Worm (Caenorhabditis elegans): ENCODE data around the gene zmp-1.
A peak's percentile ranks its signal among the peaks of the same experiment; 100 is the strongest.

Gene zmp-1

ce11 chrIII:5953041-5953912 lies 20.5 kb upstream of the zmp-1 start:
- TF ChIP-seq rec-8 (tag; optimal IDR thresholded peaks at IDR 0.05): peak; percentile 7 to 29
- TF ChIP-seq K12H6.12 (tag; optimal IDR thresholded peaks at IDR 0.05): no peak
- TF ChIP-seq ztf-22 (GFP tag; optimal IDR thresholded peaks at IDR 0.05): no peak
- TF ChIP-seq ceh-100 (GFP tag; IDR thresholded peaks at IDR 0.05): no peak
- no peak for TF ChIP-seq Y67H2A.10 (GFP tag; conservative IDR thresholded peaks at IDR 0.05)
- TF ChIP-seq atf-7 (tag; optimal IDR thresholded peaks at IDR 0.05): no peak
- no peak for TF ChIP-seq die-1 (tag; optimal IDR thresholded peaks at IDR 0.05)
- TF ChIP-seq lin-54 (GFP tag; optimal IDR thresholded peaks at IDR 0.05): peak; percentile 33
- no peak for TF ChIP-seq ceh-40 (GFP tag; IDR thresholded peaks at IDR 0.05)
- TF ChIP-seq hsf-1 (GFP tag; IDR thresholded peaks at IDR 0.05): no peak
- TF ChIP-seq lsl-1 (GFP tag; optimal IDR thresholded peaks at IDR 0.05): no peak
- 0 out of 2 replicates have a peak, but pooled peaks have one; percentile 54 for TF ChIP-seq nfyb-1 (GFP tag; IDR thresholded peaks at IDR 0.05)
- TF ChIP-seq rpc-1 (optimal IDR thresholded peaks at IDR 0.05): no peak
- no peak for TF ChIP-seq rpc-1 (tag; optimal IDR thresholded peaks at IDR 0.05)
- peak; percentile 63 for TF ChIP-seq Y53G8AR.9 (GFP tag; conservative IDR thresholded peaks at IDR 0.05)
- TF ChIP-seq let-607 (tag; optimal IDR thresholded peaks at IDR 0.05): no peak
- no peak for TF ChIP-seq fkh-3 (tag; optimal IDR thresholded peaks at IDR 0.05)
- no peak for TF ChIP-seq egl-44 (GFP tag; IDR thresholded peaks at IDR 0.05)
- TF ChIP-seq dpl-1 (GFP tag; optimal IDR thresholded peaks at IDR 0.05): no peak
- no peak for TF ChIP-seq F39B2.1 (GFP tag; IDR thresholded peaks at IDR 0.05)
- no peak for TF ChIP-seq lir-1 (GFP tag; conservative IDR thresholded peaks at IDR 0.05)
- TF ChIP-seq chd-7 (tag; optimal IDR thresholded peaks at IDR 0.05): no peak
- TF ChIP-seq ceh-91 (GFP tag; IDR thresholded peaks at IDR 0.05): no peak
- no peak for TF ChIP-seq nhr-80 (tag; optimal IDR thresholded peaks at IDR 0.05)
- TF ChIP-seq snpc-3.4 (tag; optimal IDR thresholded peaks at IDR 0.05): no peak
- no peak for TF ChIP-seq mel-28 (tag; optimal IDR thresholded peaks at IDR 0.05; ENCODE audit: borderline replicate concordance)
- no peak for TF ChIP-seq T26A5.8 (tag; optimal IDR thresholded peaks at IDR 0.05)
- peak; percentile 2 for TF ChIP-seq madf-10 (tag; optimal IDR thresholded peaks at IDR 0.05)
- TF ChIP-seq B0019.2 (GFP tag; conservative IDR thresholded peaks at IDR 0.05): no peak
- no peak for TF ChIP-seq cebp-2 (GFP tag; IDR thresholded peaks at IDR 0.05)
- peak; percentile 2 for TF ChIP-seq ama-1 (optimal IDR thresholded peaks at IDR 0.05)
- TF ChIP-seq ama-1 (GFP tag; optimal IDR thresholded peaks at IDR 0.05): peak in 1 of 2 experiments; percentile 70
- TF ChIP-seq lag-1 (GFP tag; IDR thresholded peaks at IDR 0.05): no peak
- no peak for TF ChIP-seq lsy-27 (tag; optimal IDR thresholded peaks at IDR 0.05; ENCODE audit: borderline replicate concordance, insufficient read depth)
- TF ChIP-seq attf-6 (GFP tag; IDR thresholded peaks at IDR 0.05): no peak
- no peak for TF ChIP-seq F37B4.10 (GFP tag; IDR thresholded peaks at IDR 0.05)
- TF ChIP-seq attf-3 (GFP tag; conservative IDR thresholded peaks at IDR 0.05): no peak
- no peak for TF ChIP-seq F57A8.1 (GFP tag; optimal IDR thresholded peaks at IDR 0.05)
- TF ChIP-seq nfya-1 (tag; optimal IDR thresholded peaks at IDR 0.05; ENCODE audit: borderline replicate concordance, insufficient read depth): no peak
- peak; percentile 21 for TF ChIP-seq F10E7.11 (tag; optimal IDR thresholded peaks at IDR 0.05)
- TF ChIP-seq tbp1 (GFP tag; optimal IDR thresholded peaks at IDR 0.05): no peak
- peak; percentile 11 for TF ChIP-seq somi-1 (GFP tag; optimal IDR thresholded peaks at IDR 0.05)
- TF ChIP-seq ekl-4 (GFP tag; IDR thresholded peaks at IDR 0.05): peak; percentile 7; the same call in 1 of the 2 replicates
- TF ChIP-seq ztf-3 (GFP tag; optimal IDR thresholded peaks at IDR 0.05): no peak
- TF ChIP-seq F55B11.4 (tag; optimal IDR thresholded peaks at IDR 0.05; ENCODE audit: borderline replicate concordance, insufficient read depth): no peak
- TF ChIP-seq repo-1 (tag; optimal IDR thresholded peaks at IDR 0.05): peak; percentile 49
- TF ChIP-seq unc-62 (GFP tag; optimal IDR thresholded peaks at IDR 0.05): no peak

Measured in whole organism, young adult.